Worm (Caenorhabditis elegans): ENCODE results near the gene col-10.

The col-10 gene

DNA sequence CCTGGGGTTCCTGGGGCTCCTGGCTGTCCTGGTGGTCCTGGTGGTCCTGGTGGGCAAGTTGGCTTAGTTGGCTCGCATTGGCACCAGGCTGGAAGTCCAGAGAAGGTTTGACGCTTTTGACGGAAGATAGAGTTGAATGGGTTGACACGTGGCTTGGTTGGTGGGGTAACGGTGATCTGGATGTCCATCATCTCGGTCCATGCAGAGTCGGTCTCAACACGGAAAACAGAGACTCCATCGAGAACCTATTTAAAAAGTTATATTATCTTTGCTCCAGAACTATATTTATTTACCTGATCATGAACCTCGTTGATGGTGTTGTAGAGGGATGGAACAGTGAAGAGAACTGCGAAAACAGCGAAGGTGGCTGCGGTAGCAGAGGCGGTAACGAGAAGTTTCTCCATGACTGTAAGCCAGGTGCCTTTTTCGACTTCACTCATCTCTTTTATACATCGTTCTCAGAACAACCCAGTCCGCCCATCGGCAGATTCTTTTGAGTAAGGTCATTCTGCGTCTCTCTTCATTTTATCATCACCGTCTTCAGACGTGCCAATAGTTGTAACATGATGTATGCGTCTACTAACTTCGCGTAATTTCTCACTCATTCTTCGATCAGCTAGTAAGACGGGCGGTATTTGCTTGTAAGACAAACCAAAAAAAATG lies 4.8 kb downstream of the col-10 start, which contains the start of gene col-144 (continued):
- TF ChIP-seq lin-39 (tag; optimal IDR thresholded peaks at IDR 0.05) (no peak), T26A8.4 (GFP tag; IDR thresholded peaks at IDR 0.05) (peak; percentile 78), ctbp-1 (GFP tag; IDR thresholded peaks at IDR 0.05) (no peak), dmd-8 (GFP tag; IDR thresholded peaks at IDR 0.05) (no peak), ceh-62 (tag; optimal IDR thresholded peaks at IDR 0.05) (no peak), nhr-77 (tag; optimal IDR thresholded peaks at IDR 0.05) (no peak), aly-2 (tag; optimal IDR thresholded peaks at IDR 0.05) (no peak), ceh-20 (GFP tag; IDR thresholded peaks at IDR 0.05) (no peak), Y48G9A.11 (GFP tag; IDR thresholded peaks at IDR 0.05) (no peak), ceh-82 (tag; optimal IDR thresholded peaks at IDR 0.05) (no peak), daf-16 (GFP tag; optimal IDR thresholded peaks at IDR 0.05) (no peak), daf-16 (tag; optimal IDR thresholded peaks at IDR 0.05) (no peak), daf-8 (GFP tag; IDR thresholded peaks at IDR 0.05) (no peak), unc-39 (tag; optimal IDR thresholded peaks at IDR 0.05) (no peak), saeg-2 (GFP tag; IDR thresholded peaks at IDR 0.05) (no peak), daf-12 (tag; optimal IDR thresholded peaks at IDR 0.05) (no peak), snpc-1.2 (GFP tag; IDR thresholded peaks at IDR 0.05) (no peak), mdt-29 (GFP tag; IDR thresholded peaks at IDR 0.05) (no peak), ztf-11 (tag; optimal IDR thresholded peaks at IDR 0.05) (no peak), R02D3.7 (tag; optimal IDR thresholded peaks at IDR 0.05) (no peak), lir-3 (tag; optimal IDR thresholded peaks at IDR 0.05) (no peak), hlh-11 (tag; optimal IDR thresholded peaks at IDR 0.05) (peak; percentile 40), set-16 (GFP tag; IDR thresholded peaks at IDR 0.05) (peak; percentile 86), attf-4 (tag; optimal IDR thresholded peaks at IDR 0.05) (no peak), nhr-237 (tag; optimal IDR thresholded peaks at IDR 0.05) (no peak), nhr-42 (GFP tag; IDR thresholded peaks at IDR 0.05) (no peak), zip-11 (GFP tag; IDR thresholded peaks at IDR 0.05) (no peak), F10B5.3 (tag; optimal IDR thresholded peaks at IDR 0.05) (no peak), arid-1 (GFP tag; conservative IDR thresholded peaks at IDR 0.05) (no peak), rbr-2 (tag; optimal IDR thresholded peaks at IDR 0.05) (no peak), mep-1 (tag; optimal IDR thresholded peaks at IDR 0.05) (no peak), zfp-2 (tag; optimal IDR thresholded peaks at IDR 0.05) (no peak), ceh-32 (tag; optimal IDR thresholded peaks at IDR 0.05; ENCODE audit: poor library complexity) (no peak), mdl-1 (tag; optimal IDR thresholded peaks at IDR 0.05) (no peak), lin-13 (GFP tag; optimal IDR thresholded peaks at IDR 0.05) (no peak), lin-29 (GFP tag; IDR thresholded peaks at IDR 0.05) (no peak), ama-1 (optimal IDR thresholded peaks at IDR 0.05) (peak; percentile 83), vab-7 (GFP tag; IDR thresholded peaks at IDR 0.05) (no peak), dmd-9 (GFP tag; IDR thresholded peaks at IDR 0.05) (no peak), ces-1 (GFP tag; optimal IDR thresholded peaks at IDR 0.05) (no peak), lin-1 (GFP tag; IDR thresholded peaks at IDR 0.05) (no peak), lsy-2 (tag; optimal IDR thresholded peaks at IDR 0.05) (no peak), jun-1 (tag; optimal IDR thresholded peaks at IDR 0.05) (no peak), zip-2 (tag; optimal IDR thresholded peaks at IDR 0.05) (no peak), nhr-41 (GFP tag; IDR thresholded peaks at IDR 0.05) (no peak), spr-3 (GFP tag; optimal IDR thresholded peaks at IDR 0.05) (no peak), nhr-11 (tag; optimal IDR thresholded peaks at IDR 0.05) (no peak), nhr-48 (tag; optimal IDR thresholded peaks at IDR 0.05) (no peak), hmg-1.1 (GFP tag; IDR thresholded peaks at IDR 0.05) (no peak)
